Fruit fly (Drosophila melanogaster): ENCODE data around the gene ppk21.
A peak's percentile ranks its signal among the peaks of the same experiment; 100 is the strongest.

Gene ppk21

dm6 chr3R:29699220-29699619 is 34.6 kb downstream of the ppk21 start (continued):
- TF ChIP-seq dmrt99B (tag; optimal IDR thresholded peaks at IDR 0.05) = peak; percentile 62
- no peak for TF ChIP-seq gcm2 (GFP tag; optimal IDR thresholded peaks at IDR 0.05)
- TF ChIP-seq pita (GFP tag; optimal IDR thresholded peaks at IDR 0.05) = no peak
- peak in 1 of 2 experiments; percentile 13 for TF ChIP-seq Eip74EF (GFP tag; optimal IDR thresholded peaks at IDR 0.05)
- peak; percentile 10 for TF ChIP-seq eyg (GFP tag; optimal IDR thresholded peaks at IDR 0.05)
- TF ChIP-seq so (GFP tag; IDR thresholded peaks at IDR 0.05) = peak; percentile 26; the same call in 1 of the 3 replicates
- TF ChIP-seq insv (GFP tag; optimal IDR thresholded peaks at IDR 0.05) = no peak
- no peak for TF ChIP-seq pzg (GFP tag; optimal IDR thresholded peaks at IDR 0.05)
- TF ChIP-seq BtbVII (GFP tag; optimal IDR thresholded peaks at IDR 0.05) = no peak
- 0 out of 3 replicates have a peak, but pooled peaks have one; percentile 49 for TF ChIP-seq CG3726 (GFP tag; IDR thresholded peaks at IDR 0.05)
- TF ChIP-seq CG9437 (GFP tag; optimal IDR thresholded peaks at IDR 0.05) = no peak
- peak; percentile 43; the same call in 2 of the 3 replicates for TF ChIP-seq row (GFP tag; IDR thresholded peaks at IDR 0.05)
- no peak for TF ChIP-seq CG15011 (GFP tag; optimal IDR thresholded peaks at IDR 0.05)
- no peak for TF ChIP-seq Dfd (GFP tag; optimal IDR thresholded peaks at IDR 0.05)
- TF ChIP-seq oc (tag; optimal IDR thresholded peaks at IDR 0.05) = no peak
- TF ChIP-seq CG4328 (GFP tag; optimal IDR thresholded peaks at IDR 0.05) = no peak
- peak; percentile 58 for TF ChIP-seq ssp (GFP tag; IDR thresholded peaks at IDR 0.05)
- no peak for TF ChIP-seq gfzf (GFP tag; optimal IDR thresholded peaks at IDR 0.05)
- 0 out of 2 replicates have a peak, but pooled peaks have one; percentile 20 for TF ChIP-seq wor (GFP tag; IDR thresholded peaks at IDR 0.05)
- peak; percentile 39; the same call in 1 of the 2 replicates for TF ChIP-seq ranshi (GFP tag; IDR thresholded peaks at IDR 0.05)
- TF ChIP-seq Dll (GFP tag; IDR thresholded peaks at IDR 0.05; ENCODE audit: partially characterized antibody) = no peak
- TF ChIP-seq Optix (GFP tag; IDR thresholded peaks at IDR 0.05) = peak; percentile 27; the same call in 1 of the 3 replicates
- TF ChIP-seq Side (GFP tag; optimal IDR thresholded peaks at IDR 0.05) = peak; percentile 11
- TF ChIP-seq CG10431 (GFP tag; optimal IDR thresholded peaks at IDR 0.05) = no peak
- peak; percentile 59 for TF ChIP-seq Antp (GFP tag; optimal IDR thresholded peaks at IDR 0.05)
- TF ChIP-seq ewg (GFP tag; optimal IDR thresholded peaks at IDR 0.05) = no peak
- TF ChIP-seq CG6813 (GFP tag; optimal IDR thresholded peaks at IDR 0.05) = no peak
- no peak for TF ChIP-seq CG8359 (GFP tag; optimal IDR thresholded peaks at IDR 0.05; ENCODE audit: borderline replicate concordance)
- peak; percentile 46; the same call in 1 of the 2 replicates for TF ChIP-seq CG9215 (GFP tag; IDR thresholded peaks at IDR 0.05)
- TF ChIP-seq Aef1 (GFP tag; IDR thresholded peaks at IDR 0.05) = peak; percentile 32; the same call in 1 of the 3 replicates
- no peak for TF ChIP-seq prd (optimal IDR thresholded peaks at IDR 0.05)
- TF ChIP-seq prd (GFP tag; IDR thresholded peaks at IDR 0.05) = peak; percentile 63
- no peak for TF ChIP-seq CG9817 (tag; optimal IDR thresholded peaks at IDR 0.05)
- TF ChIP-seq tgo (GFP tag; IDR thresholded peaks at IDR 0.05) = peak; percentile 51; the same call in 2 of the 3 replicates
- TF ChIP-seq CG10979 (tag; optimal IDR thresholded peaks at IDR 0.05) = peak; percentile 24
- no peak for TF ChIP-seq CG4404 (GFP tag; IDR thresholded peaks at IDR 0.05)
- no peak for TF ChIP-seq CG11085 (GFP tag; IDR thresholded peaks at IDR 0.05)
- TF ChIP-seq gsb-n (tag; optimal IDR thresholded peaks at IDR 0.05) = peak; percentile 46
- peak; percentile 41; the same call in 1 of the 3 replicates for TF ChIP-seq CG11093 (GFP tag; IDR thresholded peaks at IDR 0.05)
- TF ChIP-seq CG13775 (GFP tag; optimal IDR thresholded peaks at IDR 0.05) = no peak
- TF ChIP-seq sqz (GFP tag; optimal IDR thresholded peaks at IDR 0.05) = no peak
- no peak for TF ChIP-seq stwl (tag; optimal IDR thresholded peaks at IDR 0.05)
- peak; percentile 37 for TF ChIP-seq dmrt11E (tag; optimal IDR thresholded peaks at IDR 0.05)
- no peak for TF ChIP-seq pan (optimal IDR thresholded peaks at IDR 0.05)
- TF ChIP-seq pan (GFP tag; optimal IDR thresholded peaks at IDR 0.05 in 1 of 2, IDR thresholded peaks at IDR 0.05 in 1 of 2) = peak in 1 of 2 experiments; percentile 73
- TF ChIP-seq CG9932 (GFP tag; IDR thresholded peaks at IDR 0.05) = no peak
- TF ChIP-seq run (tag; optimal IDR thresholded peaks at IDR 0.05) = no peak
- TF ChIP-seq CkIIα-i1 (GFP tag; IDR thresholded peaks at IDR 0.05) = no peak
- no peak for TF ChIP-seq br (optimal IDR thresholded peaks at IDR 0.05)

Measured in whole organism, embryonic.